Worm (Caenorhabditis elegans): ENCODE data around the gene T20D3.6.

- no peak for TF ChIP-seq him-1 (tag; optimal IDR thresholded peaks at IDR 0.05)
- peak; percentile 22 for TF ChIP-seq W03F9.2 (tag; optimal IDR thresholded peaks at IDR 0.05)
Measured at ce11 chrIV:9341591-9341990, 2.5 kb upstream of the T20D3.6 start, which contains the start of gene vps-26.
